Worm (Caenorhabditis elegans): ENCODE results near the gene F21C10.1.

F21C10.1 gene

ce11 chrV:9094060-9094628 is 38.0 kb upstream of the F21C10.1 start:
- TF ChIP-seq hmbx-1 (tag; optimal IDR thresholded peaks at IDR 0.05) (no peak), tbx-11 (GFP tag; IDR thresholded peaks at IDR 0.05) (no peak), B0310.2 (tag; optimal IDR thresholded peaks at IDR 0.05) (no peak), pes-1 (GFP tag; IDR thresholded peaks at IDR 0.05) (no peak)

DNA sequence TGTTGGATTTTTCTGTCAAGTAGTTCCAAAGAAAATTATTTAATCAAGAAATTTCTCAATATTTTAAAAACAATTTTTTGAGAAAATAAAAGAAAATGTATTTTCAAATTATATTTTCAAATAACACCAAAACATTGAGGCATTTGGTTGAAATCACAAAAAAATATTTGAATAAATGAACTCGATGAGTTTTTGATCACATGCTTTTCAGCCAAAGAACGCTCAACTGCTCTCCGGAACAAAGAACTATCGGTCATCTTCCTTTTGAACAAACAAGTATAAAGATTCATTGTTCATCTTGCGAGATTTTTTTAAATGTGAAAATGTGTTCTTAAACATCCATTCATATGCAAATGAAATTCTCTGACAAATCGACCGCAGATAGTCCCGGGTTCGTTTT is 37.2 kb upstream of the F21C10.1 start:
- TF ChIP-seq ets-7 (tag; optimal IDR thresholded peaks at IDR 0.05), result no peak
- TF ChIP-seq hmbx-1 (tag; optimal IDR thresholded peaks at IDR 0.05), result no peak
- no peak for TF ChIP-seq F13C5.2 (tag; optimal IDR thresholded peaks at IDR 0.05)
- TF ChIP-seq ceh-13 (GFP tag; optimal IDR thresholded peaks at IDR 0.05), result no peak
- no peak for TF ChIP-seq flt-1 (GFP tag; IDR thresholded peaks at IDR 0.05)
- TF ChIP-seq aly-1 (tag; optimal IDR thresholded peaks at IDR 0.05), result no peak

ce11 chrV:9095613-9096317 is 36.4 kb upstream of the F21C10.1 start, which contains the start of gene F21C10.10:
F21C10.10 (plus strand) TSS chrV:9096267.
- peak; percentile 24 for TF ChIP-seq aly-1 (tag; optimal IDR thresholded peaks at IDR 0.05)
- TF ChIP-seq sea-1 (GFP tag; conservative IDR thresholded peaks at IDR 0.05), result no peak
- peak; percentile 30 for TF ChIP-seq F13C5.2 (tag; optimal IDR thresholded peaks at IDR 0.05)

DNA sequence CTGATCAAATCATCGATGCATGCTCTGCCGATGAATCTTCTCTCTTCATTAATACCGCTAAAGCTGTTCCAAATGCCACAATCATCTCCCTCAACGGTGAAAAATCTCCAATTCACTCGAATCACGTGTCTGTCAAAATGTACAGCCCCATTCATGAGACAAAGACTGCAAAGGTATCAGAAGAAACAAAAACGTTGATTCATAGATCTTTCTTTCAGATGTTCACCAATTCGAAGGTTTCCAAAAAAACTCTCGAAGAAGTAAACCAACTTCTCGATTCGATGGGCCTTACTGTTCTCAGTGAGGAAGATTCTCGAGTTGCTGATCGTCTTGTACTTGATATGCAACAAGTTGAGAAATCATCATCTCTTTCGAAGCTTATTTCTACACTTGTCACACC is 35.5 kb upstream of the F21C10.1 start:
- TF ChIP-seq flt-1 (GFP tag; IDR thresholded peaks at IDR 0.05), result no peak
- no peak for TF ChIP-seq aly-1 (tag; optimal IDR thresholded peaks at IDR 0.05)
- no peak for TF ChIP-seq tra-4 (tag; optimal IDR thresholded peaks at IDR 0.05)
- no peak for TF ChIP-seq sea-1 (GFP tag; conservative IDR thresholded peaks at IDR 0.05)

- TF ChIP-seq B0310.2 (tag; optimal IDR thresholded peaks at IDR 0.05) (no peak), ceh-13 (GFP tag; optimal IDR thresholded peaks at IDR 0.05) (no peak), pes-1 (GFP tag; IDR thresholded peaks at IDR 0.05) (no peak), scrt-1 (GFP tag; IDR thresholded peaks at IDR 0.05) (no peak), tra-4 (tag; optimal IDR thresholded peaks at IDR 0.05) (no peak), tbx-37 (GFP tag; conservative IDR thresholded peaks at IDR 0.05) (no peak), hmg-4 (GFP tag; optimal IDR thresholded peaks at IDR 0.05) (no peak), hnd-1 (tag; optimal IDR thresholded peaks at IDR 0.05) (no peak), ceh-36 (tag; optimal IDR thresholded peaks at IDR 0.05) (no peak), sea-1 (GFP tag; conservative IDR thresholded peaks at IDR 0.05) (no peak), hmbx-1 (tag; optimal IDR thresholded peaks at IDR 0.05) (no peak), aly-1 (tag; optimal IDR thresholded peaks at IDR 0.05) (no peak), ets-7 (tag; optimal IDR thresholded peaks at IDR 0.05) (no peak), F13C5.2 (tag; optimal IDR thresholded peaks at IDR 0.05) (no peak), flt-1 (GFP tag; IDR thresholded peaks at IDR 0.05) (no peak), ama-1 (optimal IDR thresholded peaks at IDR 0.05) (no peak), tbx-11 (GFP tag; IDR thresholded peaks at IDR 0.05) (no peak)
Measured at ce11 chrV:9097213-9097612, 34.9 kb upstream of the F21C10.1 start.

ce11 chrV:9098280-9098973 is 33.7 kb upstream of the F21C10.1 start, which contains the start of gene F21C10.9:
F21C10.9 (minus strand) TSS chrV:9098696.
- TF ChIP-seq tbx-37 (GFP tag; conservative IDR thresholded peaks at IDR 0.05), result no peak
- TF ChIP-seq ceh-13 (GFP tag; optimal IDR thresholded peaks at IDR 0.05), result no peak
- no peak for TF ChIP-seq ets-7 (tag; optimal IDR thresholded peaks at IDR 0.05)
- no peak for TF ChIP-seq pes-1 (GFP tag; IDR thresholded peaks at IDR 0.05)
- TF ChIP-seq tbx-11 (GFP tag; IDR thresholded peaks at IDR 0.05), result no peak
- no peak for TF ChIP-seq B0310.2 (tag; optimal IDR thresholded peaks at IDR 0.05)
- TF ChIP-seq flt-1 (GFP tag; IDR thresholded peaks at IDR 0.05), result no peak
- TF ChIP-seq hmg-4 (GFP tag; optimal IDR thresholded peaks at IDR 0.05), result no peak
- no peak for TF ChIP-seq ceh-36 (tag; optimal IDR thresholded peaks at IDR 0.05)
- no peak for TF ChIP-seq hnd-1 (tag; optimal IDR thresholded peaks at IDR 0.05)
- TF ChIP-seq ama-1 (optimal IDR thresholded peaks at IDR 0.05), result no peak
- TF ChIP-seq scrt-1 (GFP tag; IDR thresholded peaks at IDR 0.05), result no peak
- no peak for TF ChIP-seq sea-1 (GFP tag; conservative IDR thresholded peaks at IDR 0.05)
- TF ChIP-seq tra-4 (tag; optimal IDR thresholded peaks at IDR 0.05), result no peak
- TF ChIP-seq F13C5.2 (tag; optimal IDR thresholded peaks at IDR 0.05), result no peak
- TF ChIP-seq hmbx-1 (tag; optimal IDR thresholded peaks at IDR 0.05), result no peak
- TF ChIP-seq aly-1 (tag; optimal IDR thresholded peaks at IDR 0.05), result no peak

ce11 chrV:9101062-9101461 is 31.1 kb upstream of the F21C10.1 start, which contains the start of gene frpr-6:
frpr-6 (minus strand) TSS chrV:9101162.
- TF ChIP-seq scrt-1 (GFP tag; IDR thresholded peaks at IDR 0.05) (no peak), F13C5.2 (tag; optimal IDR thresholded peaks at IDR 0.05) (no peak), aly-1 (tag; optimal IDR thresholded peaks at IDR 0.05) (no peak), tbx-11 (GFP tag; IDR thresholded peaks at IDR 0.05) (no peak), hmbx-1 (tag; optimal IDR thresholded peaks at IDR 0.05) (no peak), hmg-4 (GFP tag; optimal IDR thresholded peaks at IDR 0.05) (no peak), tbx-37 (GFP tag; conservative IDR thresholded peaks at IDR 0.05) (no peak), flt-1 (GFP tag; IDR thresholded peaks at IDR 0.05) (no peak), hnd-1 (tag; optimal IDR thresholded peaks at IDR 0.05) (no peak), pes-1 (GFP tag; IDR thresholded peaks at IDR 0.05) (no peak), B0310.2 (tag; optimal IDR thresholded peaks at IDR 0.05) (no peak), tra-4 (tag; optimal IDR thresholded peaks at IDR 0.05) (no peak)
